Worm (Caenorhabditis elegans) whole organism, L1 larva: ENCODE results near the gene fbxa-62.
A peak's percentile ranks its signal among the peaks of the same experiment; 100 is the strongest.
"Not testable (repeated sequence)": the region's sequence is repeated elsewhere in the genome, so short reads cannot be mapped to it uniquely, and the experiment has no call there.

Experiments
- C16A3.4 ChIP-seq: fragments of 150-350 bp; optimal IDR thresholded peaks from 2 replicates; lab custom pipeline; 2014; ENCODE audit warnings: missing biosample characterization, missing genetic modification characterization
- Y116A8C.19 ChIP-seq: sonication (generic microtip); optimal IDR thresholded peaks from 2 replicates; lab custom pipeline; 2016; ENCODE audit warnings: missing compliant biosample characterization, missing genetic modification characterization, borderline replicate concordance
- ama-1 ChIP-seq: fragments of 150-350 bp; optimal IDR thresholded peaks from 2 replicates; lab custom pipeline; 2014
- blmp-1 ChIP-seq: fragments of 150-350 bp; optimal IDR thresholded peaks from 2 replicates; lab custom pipeline; 2014; ENCODE audit warnings: missing biosample characterization, missing genetic modification characterization
- ceh-82 ChIP-seq, 3 experiments: fragments of 150-350 bp in 1 of 3; sonication (generic microtip) in 2 of 3; optimal IDR thresholded peaks; 2 replicates each; lab custom pipeline; 2014 to 2017; ENCODE audit warnings: missing biosample characterization in 3 of 3, missing genetic modification characterization in 3 of 3
- ceh-90 ChIP-seq: sonication (generic microtip); optimal IDR thresholded peaks from 2 replicates; lab custom pipeline; 2016; ENCODE audit warnings: missing genetic modification characterization, missing compliant biosample characterization
- ces-1 ChIP-seq: fragments of 150-350 bp; optimal IDR thresholded peaks from 2 replicates; lab custom pipeline; 2014; ENCODE audit warnings: missing biosample characterization, missing genetic modification reagents, missing genetic modification characterization
- dsc-1 ChIP-seq: sonication (generic microtip); optimal IDR thresholded peaks from 2 replicates; lab custom pipeline; 2016; ENCODE audit warnings: mild to moderate bottlenecking, missing genetic modification characterization, missing compliant biosample characterization
- efl-1 ChIP-seq, 4 experiments: fragments of 150-350 bp; optimal IDR thresholded peaks in 3 of 4; peaks in 1 of 4; 1 replicate in 1 of 4; 2 replicates in 3 of 4; lab custom pipeline; 2014; ENCODE audit warnings: missing biosample characterization in 2 of 4, missing genetic modification characterization in 2 of 4, missing genetic modification reagents in 2 of 4
- efl-3 ChIP-seq: fragments of 200-800 bp; sonication (Bioruptor generic); optimal IDR thresholded peaks from 2 replicates; lab custom pipeline; 2018; ENCODE audit warnings: mild to moderate bottlenecking, missing genetic modification characterization, missing compliant biosample characterization
- egl-13 ChIP-seq: sonication (generic microtip); optimal IDR thresholded peaks from 2 replicates; lab custom pipeline; 2016; ENCODE audit warnings: missing genotype, missing genetic modification reagents, missing genetic modification characterization, missing compliant biosample characterization
- elt-2 ChIP-seq: sonication (generic microtip); optimal IDR thresholded peaks from 2 replicates; lab custom pipeline; 2016; ENCODE audit warnings: missing genetic modification characterization, mild to moderate bottlenecking, inconsistent platforms, missing compliant biosample characterization, missing genetic modification reagents
- elt-3 ChIP-seq, 6 experiments: fragments of 150-350 bp in 1 of 6; sonication (generic microtip); optimal IDR thresholded peaks; 2 replicates each; lab custom pipeline; 2017 to 2018; ENCODE audit warnings: missing biosample characterization in 6 of 6, missing genetic modification characterization in 6 of 6, inconsistent platforms in 1 of 6
- fkh-8 ChIP-seq: sonication (generic microtip); optimal IDR thresholded peaks from 2 replicates; lab custom pipeline; 2016; ENCODE audit warnings: mild to moderate bottlenecking, missing genetic modification characterization, missing compliant biosample characterization
- grh-1 ChIP-seq: fragments of 200-800 bp; sonication (Bioruptor generic); IDR thresholded peaks from 2 replicates; pipeline ENCODE4 v1.3.6; 2022; ENCODE audit warnings: missing genetic modification reagents, missing genetic modification characterization, missing compliant biosample characterization
- hlh-17 ChIP-seq: fragments of 200-800 bp; sonication (Bioruptor generic); optimal IDR thresholded peaks from 2 replicates; lab custom pipeline; 2018; ENCODE audit warnings: missing genetic modification characterization, mild to moderate bottlenecking, missing compliant biosample characterization, moderate library complexity, borderline replicate concordance
- hpl-2 ChIP-seq: fragments of 150-350 bp; optimal IDR thresholded peaks from 2 replicates; lab custom pipeline; 2014; ENCODE audit warnings: missing biosample characterization, missing genetic modification reagents, missing genetic modification characterization
- jun-1 ChIP-seq: fragments of 150-350 bp; optimal IDR thresholded peaks from 2 replicates; lab custom pipeline; 2014; ENCODE audit warnings: missing biosample characterization, missing genetic modification reagents, missing genetic modification characterization
- lin-13 ChIP-seq: fragments of 150-350 bp; optimal IDR thresholded peaks from 2 replicates; lab custom pipeline; 2014; ENCODE audit warnings: missing biosample characterization, missing genetic modification reagents, missing genetic modification characterization
- lin-14 ChIP-seq: fragments of 200-800 bp; sonication (Bioruptor generic); optimal IDR thresholded peaks from 2 replicates; lab custom pipeline; 2018; ENCODE audit warnings: mild to moderate bottlenecking, missing genetic modification characterization, moderate library complexity, missing compliant biosample characterization
- mdl-1 ChIP-seq, 2 experiments: fragments of 150-350 bp; optimal IDR thresholded peaks; 2 replicates each; lab custom pipeline; 2014 to 2017; ENCODE audit warnings: missing biosample characterization in 2 of 2, missing genetic modification characterization in 2 of 2, inconsistent platforms in 1 of 2
- nhr-11 ChIP-seq: fragments of 150-350 bp; optimal IDR thresholded peaks from 2 replicates; lab custom pipeline; 2014; ENCODE audit warnings: missing biosample characterization, missing genetic modification characterization
- nhr-19 ChIP-seq: fragments of 200-800 bp; sonication (Bioruptor generic); conservative IDR thresholded peaks from 2 replicates; pipeline ENCODE4 v1.3.6; 2022; ENCODE audit warnings: missing genetic modification characterization, missing compliant biosample characterization
- nhr-20 ChIP-seq: sonication (generic microtip); optimal IDR thresholded peaks from 2 replicates; lab custom pipeline; 2016; ENCODE audit warnings: mild to moderate bottlenecking, missing genetic modification characterization, missing compliant biosample characterization
- nhr-47 ChIP-seq: sonication (generic microtip); optimal IDR thresholded peaks from 2 replicates; lab custom pipeline; 2016; ENCODE audit warnings: mild to moderate bottlenecking, missing genetic modification characterization, moderate library complexity, missing compliant biosample characterization
- pqm-1 ChIP-seq: sonication (generic microtip); optimal IDR thresholded peaks from 3 replicates; lab custom pipeline; 2017; ENCODE audit warnings: missing biosample characterization, missing genetic modification characterization
- rnt-1 ChIP-seq: sonication (generic microtip); optimal IDR thresholded peaks from 2 replicates; lab custom pipeline; 2016; ENCODE audit warnings: mild to moderate bottlenecking, missing genetic modification characterization, moderate library complexity, missing compliant biosample characterization
- snpc-4 ChIP-seq: fragments of 150-350 bp; optimal IDR thresholded peaks from 2 replicates; lab custom pipeline; 2014; ENCODE audit warnings: missing biosample characterization, missing genetic modification characterization
- sptf-1 ChIP-seq: fragments of 150-350 bp; optimal IDR thresholded peaks from 2 replicates; lab custom pipeline; 2014; ENCODE audit warnings: missing biosample characterization, missing genetic modification characterization
- swsn-7 ChIP-seq: sonication (generic microtip); optimal IDR thresholded peaks from 2 replicates; lab custom pipeline; 2016; ENCODE audit warnings: missing genetic modification characterization, missing compliant biosample characterization
- tbx-2 ChIP-seq: sonication (generic microtip); optimal IDR thresholded peaks from 2 replicates; lab custom pipeline; 2016; ENCODE audit warnings: missing genetic modification characterization, missing compliant biosample characterization
- unc-86 ChIP-seq: sonication (generic microtip); optimal IDR thresholded peaks from 2 replicates; lab custom pipeline; 2016; ENCODE audit warnings: missing genetic modification characterization, missing compliant biosample characterization
- zip-4 ChIP-seq: fragments of 200-800 bp; sonication (Bioruptor generic); optimal IDR thresholded peaks from 2 replicates; lab custom pipeline; 2018; ENCODE audit warnings: mild to moderate bottlenecking, missing genetic modification characterization, moderate library complexity, missing compliant biosample characterization

Gene fbxa-62

DNA sequence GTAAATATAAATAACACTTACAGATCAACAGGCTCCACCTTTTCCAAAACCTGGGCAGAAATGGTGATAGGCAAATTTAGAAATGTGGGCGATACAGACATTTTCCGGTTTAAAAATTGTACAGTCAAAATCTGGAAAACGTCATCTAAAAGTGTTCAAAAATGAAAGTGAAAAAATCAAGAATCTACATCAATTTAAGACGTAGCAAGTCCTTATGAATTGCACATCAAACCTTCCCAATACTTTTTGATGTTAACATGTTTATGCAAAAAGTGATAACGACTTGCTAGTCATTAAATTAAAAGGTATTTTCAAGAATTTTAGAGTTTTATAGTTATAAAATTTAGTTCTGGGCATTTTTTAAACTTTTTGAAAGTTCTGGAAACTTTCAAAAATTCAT, 23.8 kb downstream of the fbxa-62 start, which contains the start of gene fbxa-7:
Gene fbxa-7 (minus strand): TSS at position 101 of the 400 bp plus-strand sequence.
- TF ChIP-seq blmp-1 (tag; lab: Kevin White, UChicago) = no peak
- TF ChIP-seq ceh-90 (tag; lab: Kevin White, UChicago) = no peak
- TF ChIP-seq lin-14 (GFP tag; lab: Kevin White, UChicago) = no peak
- no peak for TF ChIP-seq nhr-20 (tag; lab: Kevin White, UChicago)
- TF ChIP-seq ces-1 (GFP tag; lab: Kevin White, UChicago) = no peak
- no peak for TF ChIP-seq Y116A8C.19 (tag; lab: Kevin White, UChicago)
- no peak for TF ChIP-seq snpc-4 (tag; lab: Kevin White, UChicago)
- no peak for TF ChIP-seq efl-3 (GFP tag; lab: Kevin White, UChicago)
- no peak for TF ChIP-seq nhr-11
- no peak for TF ChIP-seq unc-86 (tag; lab: Kevin White, UChicago)
- no peak for TF ChIP-seq ceh-82 (tag; optimal IDR thresholded peaks at IDR 0.05; lab: Kevin White, UChicago)
- no peak for TF ChIP-seq jun-1 (tag; lab: Kevin White, UChicago)
- TF ChIP-seq elt-2 (tag; lab: Kevin White, UChicago) = no peak
- no peak for TF ChIP-seq grh-1
- no peak for TF ChIP-seq swsn-7 (tag; lab: Kevin White, UChicago)
- no peak for TF ChIP-seq lin-13
- TF ChIP-seq fkh-8 (tag; lab: Kevin White, UChicago) = no peak
- TF ChIP-seq zip-4 (GFP tag; lab: Kevin White, UChicago) = no peak
- no peak for TF ChIP-seq tbx-2

DNA sequence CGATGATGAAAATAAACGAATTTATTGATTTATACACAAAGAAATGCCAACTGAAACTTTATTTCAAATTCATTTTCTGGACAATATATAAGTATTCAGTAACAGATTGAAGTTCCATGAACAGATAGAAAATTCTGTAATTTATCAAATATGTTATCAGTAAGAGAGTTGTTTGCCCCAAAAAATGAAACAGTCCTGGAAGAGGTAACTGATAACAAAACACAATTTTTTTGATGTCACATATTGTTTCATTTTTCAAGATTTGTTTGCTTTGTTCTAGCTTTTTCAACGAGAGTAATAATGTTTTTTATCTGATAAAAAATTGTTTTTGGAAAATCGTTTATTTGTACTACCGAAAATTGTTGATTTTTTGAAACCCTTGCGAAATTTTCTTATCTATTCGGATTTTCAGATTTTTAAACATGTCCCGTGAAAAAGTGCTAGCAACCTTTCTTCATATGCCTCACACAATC, 25.6 kb downstream of the fbxa-62 start, which contains the start of gene fbxa-73:
Gene fbxa-73 (plus strand): TSS at position 423 of the 473 bp plus-strand sequence.
- TF ChIP-seq pqm-1 (tag; lab: Kevin White, UChicago) (peak; percentile 62), elt-2 (tag; lab: Kevin White, UChicago) (peak; percentile 71), mdl-1 (tag; optimal IDR thresholded peaks at IDR 0.05; lab: Kevin White, UChicago) (no peak)

DNA sequence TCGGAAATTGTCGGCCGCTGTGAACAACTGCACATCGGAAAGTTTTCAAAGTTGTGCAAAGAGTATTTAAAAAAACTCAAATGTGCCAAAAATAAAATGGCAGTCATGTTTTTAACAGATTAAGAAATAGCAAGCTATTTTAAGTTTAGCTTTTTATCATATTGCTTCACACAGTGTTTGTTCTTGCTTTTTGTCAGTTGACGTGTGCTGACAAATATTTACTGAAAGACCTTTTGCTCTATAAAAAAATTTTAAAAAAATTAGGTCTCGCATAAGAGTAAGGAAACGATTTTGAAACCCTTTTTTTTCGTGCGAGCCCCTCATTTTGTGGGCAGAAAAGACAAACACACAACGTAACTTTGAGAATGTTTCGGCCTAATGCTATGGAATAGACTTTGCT, 28.0 kb downstream of the fbxa-62 start, which contains the start of gene fbxa-71:
Gene fbxa-71 (plus strand): TSS at position 301 of the 400 bp plus-strand sequence.
- TF ChIP-seq blmp-1 (tag; lab: Kevin White, UChicago) (no peak), nhr-11 (no peak), nhr-47 (tag; lab: Kevin White, UChicago) (no peak), hpl-2 (GFP tag; lab: Kevin White, UChicago) (no peak), ama-1 (lab: Kevin White, UChicago) (no peak), C16A3.4 (tag; lab: Kevin White, UChicago) (no peak), nhr-19 (GFP tag; lab: Robert Waterston, UW) (no peak), hlh-17 (no peak)

DNA sequence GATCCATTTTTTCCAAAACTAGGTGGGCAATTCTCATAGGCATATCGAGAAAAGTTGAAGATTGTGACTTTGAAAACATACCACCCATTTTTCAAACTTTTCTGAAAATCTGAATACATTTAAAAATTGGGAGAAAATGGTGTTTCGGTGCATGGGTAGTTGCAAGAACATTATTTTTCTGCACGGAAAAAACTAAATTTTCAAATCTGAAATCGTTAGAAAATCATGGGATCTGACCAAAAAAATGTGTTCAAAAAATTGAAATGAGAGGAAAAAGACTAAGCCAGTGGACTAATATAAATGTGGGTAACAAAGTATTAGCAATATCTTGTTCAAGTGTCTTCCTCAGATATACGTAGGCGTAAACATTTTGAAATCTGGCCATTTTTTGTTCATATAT, 31.4 kb downstream of the fbxa-62 start, which contains the start of gene fbxa-43:
Gene fbxa-43 (minus strand): TSS at position 101 of the 400 bp plus-strand sequence.
- TF ChIP-seq elt-3 (tag; optimal IDR thresholded peaks at IDR 0.05; lab: Kevin White, UChicago) (no peak), efl-1 (optimal IDR thresholded peaks at IDR 0.05; lab: Kevin White, UChicago) (no peak), efl-1 (GFP tag; optimal IDR thresholded peaks at IDR 0.05 in 1 of 2; lab: Kevin White, UChicago) (peak in 1 of 2 experiments; percentile 52)

DNA sequence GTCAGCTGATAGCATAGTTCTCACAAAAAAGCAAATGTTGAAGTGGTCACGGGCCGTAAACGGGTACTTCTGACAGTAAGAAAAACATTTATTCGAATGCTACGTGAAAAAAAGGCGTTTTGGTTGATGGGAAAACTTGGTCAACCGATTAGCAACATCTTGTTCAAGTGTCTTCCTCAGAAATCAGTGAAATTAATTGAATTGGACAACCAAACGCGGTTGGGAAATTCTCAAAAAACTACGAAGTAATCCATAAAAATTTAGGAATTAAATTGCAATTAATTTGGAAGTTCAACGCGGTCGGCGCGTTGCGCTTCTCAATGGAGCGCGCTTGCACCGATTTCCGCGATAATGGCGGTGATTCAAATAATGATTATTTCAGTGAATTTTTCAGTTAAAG, 31.8 kb downstream of the fbxa-62 start:
- TF ChIP-seq efl-1 (optimal IDR thresholded peaks at IDR 0.05; lab: Kevin White, UChicago) (no peak), efl-1 (GFP tag; optimal IDR thresholded peaks at IDR 0.05 in 1 of 2; lab: Kevin White, UChicago) (peak in 1 of 2 experiments; percentile 92), sptf-1 (tag; lab: Kevin White, UChicago) (no peak)

DNA sequence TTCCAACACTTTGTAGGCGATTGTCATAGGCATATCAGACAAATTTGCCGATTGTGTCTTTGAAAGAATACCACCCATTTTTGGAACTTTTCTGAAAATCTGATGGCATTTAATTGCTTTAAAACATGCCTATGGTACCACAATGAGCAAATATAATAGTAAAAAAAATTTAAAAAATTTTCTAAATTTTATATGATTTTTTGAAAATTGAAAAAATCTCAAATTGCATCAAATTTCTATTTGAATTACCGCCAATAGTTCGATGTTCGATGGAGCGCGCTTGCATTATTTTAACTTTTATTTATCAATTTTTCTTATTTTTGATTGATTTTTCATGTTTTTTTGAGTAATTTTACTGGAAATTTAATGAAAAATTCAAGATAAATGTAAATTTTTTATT, 33.8 kb downstream of the fbxa-62 start, which contains the start of gene fbxa-42:
Gene fbxa-42 (minus strand): TSS at position 101 of the 400 bp plus-strand sequence.
- not testable (repeated sequence) for TF ChIP-seq dsc-1; egl-13 (tag; lab: Kevin White, UChicago); rnt-1 (tag; lab: Kevin White, UChicago)
- TF ChIP-seq, all 84 proteins: peak for 0; not testable (repeated sequence) for 84
